Worm (Caenorhabditis elegans) whole organism, mixed stage, embryonic: ENCODE results near the gene cka-1.

Source experiments
- blmp-1 ChIP-seq: fragments of 150-350 bp; optimal IDR thresholded peaks from 2 replicates; lab custom pipeline; 2014; ENCODE audit warnings: missing biosample characterization, missing genetic modification characterization
- elt-3 ChIP-seq: fragments of 150-350 bp; optimal IDR thresholded peaks from 2 replicates; lab custom pipeline; 2014; ENCODE audit warnings: missing biosample characterization, missing genetic modification characterization
- mep-1 ChIP-seq: fragments of 150-350 bp; optimal IDR thresholded peaks from 2 replicates; lab custom pipeline; 2017; ENCODE audit warnings: missing biosample characterization, missing genetic modification reagents, missing genetic modification characterization, inconsistent platforms
- unc-120 ChIP-seq: sonication (generic microtip); optimal IDR thresholded peaks from 2 replicates; lab custom pipeline; 2017; ENCODE audit warnings: missing genetic modification characterization, missing compliant biosample characterization; ENCODE audit not compliant: poor library complexity, severe bottlenecking
- ztf-11 ChIP-seq: fragments of 150-350 bp; optimal IDR thresholded peaks from 2 replicates; lab custom pipeline; 2014; ENCODE audit warnings: missing biosample characterization, missing genetic modification characterization

DNA sequence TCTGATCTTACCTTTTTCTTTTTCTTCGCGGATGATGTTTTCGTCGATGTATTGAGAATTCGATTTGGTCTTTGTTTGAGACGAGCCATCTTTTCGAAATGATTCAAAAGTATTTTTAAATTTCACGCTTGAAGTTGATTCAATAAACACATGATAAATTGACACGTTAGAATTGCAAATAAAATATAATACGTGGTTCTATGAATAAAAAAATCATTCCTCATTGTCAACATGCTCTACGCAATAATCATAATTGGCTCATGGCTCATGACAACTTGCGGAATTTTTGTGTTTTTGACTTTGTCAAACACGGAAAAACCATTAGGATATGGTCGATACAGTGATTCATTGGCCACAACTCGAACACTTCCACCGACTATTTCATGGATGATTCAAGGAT is 54.0 kb downstream of the cka-1 start, which contains the start of the genes htas-1 and ZK1251.3:
- TF ChIP-seq unc-120 (tag; lab: Kevin White, UChicago) (no peak), mep-1 (tag; lab: Kevin White, UChicago) (no peak), ztf-11 (tag; lab: Kevin White, UChicago) (no peak), blmp-1 (tag; lab: Kevin White, UChicago) (no peak), elt-3 (tag; lab: Kevin White, UChicago) (no peak)
